Fruit fly (Drosophila melanogaster) Kc167 (cell line): ENCODE results near the gene poe.

Experiments used
- Myc ChIP-seq: fragments of >200 bp; optimal IDR thresholded peaks from 2 replicates; lab custom pipeline; 2017; ENCODE audit warnings: missing external identifiers
- Sin3A ChIP-seq: fragments of >200 bp; optimal IDR thresholded peaks from 2 replicates; lab custom pipeline; 2018; ENCODE audit warnings: missing external identifiers
- h ChIP-seq: fragments of >200 bp; optimal IDR thresholded peaks from 3 replicates; lab custom pipeline; 2018; ENCODE audit warnings: missing external identifiers
- insv ChIP-seq: fragments of >200 bp; optimal IDR thresholded peaks from 3 replicates; lab custom pipeline; 2018; ENCODE audit warnings: missing external identifiers
- psq ChIP-seq: fragments of >200 bp; optimal IDR thresholded peaks from 2 replicates; lab custom pipeline; 2017; ENCODE audit warnings: missing external identifiers
- ttk ChIP-seq: sonication (Bioruptor generic); optimal IDR thresholded peaks from 2 replicates; lab custom pipeline; 2017; ENCODE audit warnings: missing external identifiers

The poe gene

DNA sequence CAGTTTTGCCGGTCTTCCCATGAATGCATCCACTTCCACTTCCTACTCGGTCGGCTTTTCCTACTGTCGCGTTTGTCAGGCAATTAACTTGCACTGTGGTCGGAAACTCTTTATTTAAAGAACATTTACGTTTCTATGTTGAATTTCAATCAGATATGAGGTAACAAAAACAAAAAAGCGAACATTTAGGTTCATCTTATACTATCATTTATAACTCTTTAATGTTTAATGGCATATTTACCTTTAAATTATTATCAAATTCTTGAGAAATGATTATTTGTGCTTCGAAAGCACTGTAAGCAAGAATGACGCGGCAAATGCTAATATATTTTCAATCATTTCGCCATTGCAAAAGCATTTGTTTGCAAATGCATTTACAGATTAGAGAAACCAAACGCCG is 37.7 kb downstream of the poe start:
- TF ChIP-seq ttk (lab: Kevin White, UChicago) (no peak), h (lab: Kevin White, UChicago) (no peak), insv (no peak), psq (lab: Kevin White, UChicago) (no peak)

DNA sequence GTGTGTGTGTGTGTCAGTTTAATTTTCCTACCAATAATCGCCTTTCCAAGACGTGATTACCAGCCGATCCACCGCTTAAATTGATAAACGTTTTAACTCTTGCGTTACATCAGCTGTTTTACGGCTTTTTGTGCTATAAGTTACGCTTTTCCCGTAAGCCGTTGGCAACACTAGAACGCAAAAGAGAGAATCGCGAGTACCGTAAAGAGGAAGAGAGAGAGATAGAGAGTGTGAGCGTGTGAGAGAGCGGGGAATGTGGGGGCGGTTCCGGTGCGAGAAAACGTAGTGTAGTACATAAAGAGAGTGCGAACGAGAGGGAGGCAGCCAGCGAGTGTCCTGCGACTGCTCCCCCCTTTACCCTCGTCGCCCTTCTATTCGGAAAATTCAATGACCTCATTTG is 39.8 kb downstream of the poe start:
- TF ChIP-seq h (lab: Kevin White, UChicago) (no peak), psq (lab: Kevin White, UChicago) (no peak), ttk (lab: Kevin White, UChicago) (no peak), insv (no peak), Myc (lab: Kevin White, UChicago) (no peak), Sin3A (lab: Kevin White, UChicago) (no peak)

DNA sequence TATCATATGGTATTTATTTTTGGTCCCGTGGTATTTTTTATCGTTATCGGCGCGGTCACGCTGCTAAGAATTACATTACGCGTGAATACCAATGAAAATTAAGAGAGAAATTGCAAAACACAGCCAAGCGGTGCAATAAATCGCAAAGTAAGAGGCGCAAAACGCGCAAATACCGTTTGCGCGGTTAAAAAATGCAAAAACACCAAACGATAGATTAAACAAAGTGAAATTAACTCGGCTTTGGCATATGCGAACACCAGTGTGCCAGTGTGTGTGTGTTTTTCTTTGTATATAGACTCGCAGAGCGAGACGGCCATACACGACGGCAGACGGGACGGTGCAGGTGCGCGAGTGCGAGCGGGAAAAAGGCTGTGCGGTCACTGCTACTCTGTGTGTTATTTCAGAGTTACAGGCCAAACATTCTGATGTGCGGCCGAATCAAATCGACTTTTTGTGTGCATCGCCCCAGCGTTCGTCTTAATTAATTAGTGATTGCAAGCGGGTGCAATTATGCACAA is 40.7 kb downstream of the poe start, which contains the start of gene Cka:
Gene Cka (plus strand): TSS at position 29 of the 518 bp plus-strand sequence.
- TF ChIP-seq Sin3A (lab: Kevin White, UChicago): no peak
- TF ChIP-seq ttk (lab: Kevin White, UChicago): no peak
- no peak for TF ChIP-seq insv
- TF ChIP-seq Myc (lab: Kevin White, UChicago): no peak
- no peak for TF ChIP-seq psq (lab: Kevin White, UChicago)
- TF ChIP-seq h (lab: Kevin White, UChicago): no peak

DNA sequence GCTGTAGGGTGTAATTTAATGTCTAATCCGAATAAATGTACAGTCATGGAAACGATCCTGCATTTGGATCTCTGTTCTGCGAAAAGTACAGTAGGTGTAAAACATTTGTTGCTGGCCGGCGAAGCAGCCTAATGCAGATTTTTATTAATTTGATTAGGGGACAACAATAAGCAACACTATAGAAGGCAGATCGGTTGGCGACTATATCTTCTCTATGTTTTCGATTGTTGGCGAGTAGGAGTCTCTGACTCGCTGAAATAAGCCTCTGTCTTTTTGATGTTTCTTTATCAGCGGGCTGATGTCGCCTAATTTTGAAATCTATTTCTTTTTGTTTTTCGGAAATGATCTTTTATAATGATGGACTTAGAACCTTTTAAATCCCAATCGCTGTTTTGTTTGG is 41.3 kb downstream of the poe start:
- no peak for TF ChIP-seq ttk (lab: Kevin White, UChicago)

DNA sequence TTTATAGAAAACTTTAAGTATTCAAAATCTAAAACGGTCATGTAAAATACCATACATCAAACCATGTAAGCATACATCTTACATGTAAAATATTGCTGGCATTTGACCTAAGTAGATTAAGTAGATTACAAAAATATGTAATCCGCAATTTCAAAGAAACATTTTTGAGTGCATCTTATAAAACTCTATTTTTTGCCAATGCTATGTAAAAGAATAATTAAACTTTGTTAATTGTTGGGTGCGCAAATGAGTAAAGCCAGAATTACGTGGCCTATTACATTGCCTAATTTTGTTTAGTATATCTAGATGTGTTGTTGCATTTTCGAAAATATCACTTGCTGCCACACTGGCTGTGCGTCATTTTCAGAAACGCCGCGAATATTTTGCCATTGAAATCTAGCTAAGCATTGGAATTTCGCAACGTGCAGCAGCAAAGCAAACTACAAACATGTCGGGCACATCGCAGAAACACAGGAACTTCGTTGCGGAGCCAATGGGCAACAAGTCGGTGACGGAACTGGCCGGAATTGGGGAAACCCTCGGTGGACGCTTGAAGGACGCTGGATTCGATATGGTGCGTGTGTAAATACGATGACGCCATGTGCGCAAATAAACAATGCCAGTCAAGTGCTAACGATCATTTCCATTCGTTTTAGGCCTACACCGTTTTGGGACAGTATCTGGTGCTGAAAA is 42.1 kb downstream of the poe start, which contains the start of gene baf:
Gene baf (plus strand): TSS at position 303 of the 693 bp plus-strand sequence.
- TF ChIP-seq ttk (lab: Kevin White, UChicago) (no peak), psq (lab: Kevin White, UChicago) (no peak), Myc (lab: Kevin White, UChicago) (no peak), Sin3A (lab: Kevin White, UChicago) (no peak), h (lab: Kevin White, UChicago) (no peak), insv (no peak)

DNA sequence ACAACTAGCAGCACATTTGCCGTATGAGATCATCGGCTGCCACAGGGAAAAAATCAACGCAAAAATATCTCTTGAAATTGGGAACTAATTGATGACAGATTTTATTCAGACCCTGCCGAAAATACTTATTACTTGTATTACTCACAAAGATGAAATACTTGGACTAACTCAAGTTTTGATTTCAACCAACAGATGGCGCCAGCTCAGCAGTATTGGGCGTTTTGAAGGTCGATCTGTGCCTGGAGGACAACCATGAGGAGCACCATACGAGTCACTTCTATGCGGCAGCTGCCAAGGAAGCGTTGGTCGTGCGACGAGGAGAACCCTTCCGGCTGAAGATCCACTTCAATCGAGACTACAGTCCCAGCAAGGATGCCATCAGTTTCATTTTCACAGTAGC is 47.1 kb downstream of the poe start:
- TF ChIP-seq insv (no peak), h (lab: Kevin White, UChicago) (no peak), psq (lab: Kevin White, UChicago) (no peak), Myc (lab: Kevin White, UChicago) (no peak), ttk (lab: Kevin White, UChicago) (no peak), Sin3A (lab: Kevin White, UChicago) (no peak)

DNA sequence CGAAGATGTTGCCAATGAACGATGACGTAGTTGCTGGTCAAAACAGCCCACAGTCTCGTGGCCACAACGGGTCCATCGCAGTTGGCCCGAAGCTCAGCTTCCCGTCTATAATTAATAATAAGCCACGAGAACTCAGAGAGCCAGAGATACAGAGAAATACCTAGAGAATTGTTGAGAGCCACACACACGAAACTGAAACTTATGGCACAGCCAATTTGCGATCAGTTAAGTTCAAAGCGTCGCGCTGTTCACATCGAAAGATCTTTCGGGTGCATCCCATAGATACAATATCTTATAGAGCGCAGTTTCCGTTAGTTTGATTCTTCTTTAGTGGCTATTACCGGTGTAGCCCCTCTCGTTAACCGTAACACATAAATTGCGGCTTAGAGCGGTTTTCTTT is 58.9 kb downstream of the poe start:
- TF ChIP-seq psq (lab: Kevin White, UChicago) (no peak), Sin3A (lab: Kevin White, UChicago) (no peak), Myc (lab: Kevin White, UChicago) (no peak), ttk (lab: Kevin White, UChicago) (no peak), h (lab: Kevin White, UChicago) (no peak), insv (no peak)

DNA sequence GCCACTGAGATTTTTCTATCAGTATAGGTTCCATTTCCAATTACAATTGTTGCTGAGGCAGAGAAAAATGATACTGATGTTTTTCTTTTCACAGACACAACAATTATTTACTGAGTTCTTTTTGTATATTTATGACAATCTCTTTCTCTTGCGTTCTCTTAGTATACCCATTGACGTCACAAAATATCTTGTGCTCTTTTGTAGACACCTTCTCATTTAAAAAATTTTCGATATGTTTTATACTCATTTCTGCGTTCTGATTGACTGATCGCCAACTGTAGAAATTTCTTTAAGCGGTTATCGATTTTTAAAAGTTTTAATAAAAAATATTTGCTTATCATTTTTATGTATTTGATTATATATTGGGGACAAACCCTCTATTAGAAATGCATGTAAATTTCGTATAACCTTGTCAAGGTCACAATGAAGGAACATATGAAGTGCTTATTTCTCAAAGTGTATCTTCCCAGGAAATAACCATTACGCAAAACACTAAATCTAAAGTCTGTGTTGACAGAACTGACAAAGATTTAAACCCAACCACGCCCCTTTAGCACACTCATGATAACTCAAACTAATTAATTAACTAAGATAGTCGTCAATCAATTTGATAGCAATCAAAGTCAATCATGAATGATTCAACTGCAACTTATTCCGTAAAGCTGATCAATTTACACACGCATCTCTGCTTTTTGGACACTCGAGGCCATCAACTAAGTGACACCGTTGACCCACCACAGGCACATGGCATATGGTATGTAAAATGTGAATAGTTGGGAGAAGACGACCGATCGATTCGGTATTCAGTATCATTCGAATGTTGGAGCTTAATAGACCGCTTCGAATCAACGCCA is 60.6 kb downstream of the poe start, which contains the start of the genes Glyat and Tg:
Gene Glyat (minus strand): TSS at position 51 of the 854 bp plus-strand sequence.
Gene Tg (plus strand): TSS at position 804 of the 854 bp plus-strand sequence.
- TF ChIP-seq insv: no peak
- no peak for TF ChIP-seq Myc (lab: Kevin White, UChicago)
- TF ChIP-seq h (lab: Kevin White, UChicago): no peak

DNA sequence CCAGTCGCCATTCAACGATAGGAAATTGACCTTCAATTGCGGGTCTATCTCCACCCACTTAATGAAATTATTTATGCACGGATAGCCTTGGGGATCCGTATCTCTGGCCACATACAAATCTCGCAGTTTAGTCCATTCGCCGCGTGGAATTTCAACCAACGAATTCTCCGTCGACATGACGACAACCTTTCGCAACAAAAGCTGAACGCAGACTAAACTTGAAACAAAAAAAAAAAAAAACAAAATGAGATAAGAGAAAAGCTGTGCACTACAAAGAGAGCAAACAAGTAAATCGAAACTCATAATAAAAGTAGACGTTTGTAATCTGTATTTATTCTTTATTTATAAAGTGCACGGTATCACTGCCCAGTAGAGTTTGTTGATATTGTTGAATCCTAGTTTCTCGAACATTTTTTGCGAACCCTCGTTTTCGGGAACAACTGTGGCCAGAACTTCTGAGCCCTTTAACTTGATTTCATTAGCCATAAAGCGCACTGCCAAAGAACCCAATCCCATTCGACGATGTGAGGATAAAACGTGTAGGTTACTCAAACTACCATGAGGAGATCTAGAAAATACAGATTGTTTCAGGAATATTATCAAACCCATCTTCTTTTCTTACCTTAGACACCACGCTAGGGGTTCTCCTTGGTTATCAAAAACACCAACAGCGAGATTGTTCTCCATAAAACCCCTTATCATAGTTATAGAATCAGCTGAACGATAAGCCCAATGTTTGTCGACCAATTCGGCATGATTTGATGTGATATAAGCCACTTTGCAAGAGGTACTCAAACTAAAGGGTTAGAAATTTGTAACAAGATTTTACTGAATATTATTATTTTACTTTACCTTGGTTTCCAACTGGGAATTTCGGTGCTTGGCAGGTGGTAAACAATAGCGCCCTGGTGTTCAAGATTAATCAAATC is 61.9 kb downstream of the poe start, which contains the start of gene CG12560:
Gene CG12560 (minus strand): TSS at position 195 of the 929 bp plus-strand sequence.
- TF ChIP-seq insv (no peak), Myc (lab: Kevin White, UChicago) (no peak), ttk (lab: Kevin White, UChicago) (no peak), psq (lab: Kevin White, UChicago) (no peak), h (lab: Kevin White, UChicago) (no peak), Sin3A (lab: Kevin White, UChicago) (no peak)

DNA sequence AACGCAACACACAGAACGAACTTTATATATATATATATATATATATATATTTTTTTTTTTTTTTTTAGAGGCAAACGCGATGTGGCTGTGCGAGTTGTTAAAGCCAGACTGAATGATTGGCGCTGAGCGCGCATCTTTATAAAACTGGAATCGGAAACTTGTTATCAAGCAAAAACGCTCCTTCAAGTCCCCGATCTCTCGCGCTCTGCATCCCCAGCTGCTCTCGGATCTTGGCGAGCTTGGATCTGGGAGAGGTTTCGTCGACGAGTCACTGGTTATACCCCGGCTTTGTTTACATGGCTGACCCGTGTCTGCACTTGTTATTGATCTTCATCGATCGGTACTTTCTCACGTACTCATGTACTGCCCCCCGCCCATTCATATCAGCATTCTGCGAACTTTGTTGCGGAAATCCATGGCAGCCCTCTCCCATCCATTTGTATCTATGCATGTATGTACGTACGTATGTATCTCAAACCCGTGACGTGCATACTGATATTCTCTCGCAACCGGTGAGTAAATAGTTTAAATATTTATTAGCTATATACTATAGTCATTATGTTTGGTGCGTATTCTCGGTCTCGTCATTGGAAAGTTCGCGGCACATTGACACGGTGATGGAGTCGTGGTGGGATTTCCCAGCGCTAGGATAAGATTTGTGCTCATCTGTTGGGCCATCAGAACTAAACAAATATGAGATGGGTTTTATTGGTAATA is 64.1 kb downstream of the poe start, which contains the start of gene Spn28Dc:
Gene Spn28Dc (minus strand): TSS at position 51 of the 717 bp plus-strand sequence.
- TF ChIP-seq psq (lab: Kevin White, UChicago): no peak
- no peak for TF ChIP-seq Myc (lab: Kevin White, UChicago)
- TF ChIP-seq ttk (lab: Kevin White, UChicago): no peak
- no peak for TF ChIP-seq insv
- no peak for TF ChIP-seq h (lab: Kevin White, UChicago)
- no peak for TF ChIP-seq Sin3A (lab: Kevin White, UChicago)
